Worm (Caenorhabditis elegans): ENCODE data around the gene F56A8.8.

DNA sequence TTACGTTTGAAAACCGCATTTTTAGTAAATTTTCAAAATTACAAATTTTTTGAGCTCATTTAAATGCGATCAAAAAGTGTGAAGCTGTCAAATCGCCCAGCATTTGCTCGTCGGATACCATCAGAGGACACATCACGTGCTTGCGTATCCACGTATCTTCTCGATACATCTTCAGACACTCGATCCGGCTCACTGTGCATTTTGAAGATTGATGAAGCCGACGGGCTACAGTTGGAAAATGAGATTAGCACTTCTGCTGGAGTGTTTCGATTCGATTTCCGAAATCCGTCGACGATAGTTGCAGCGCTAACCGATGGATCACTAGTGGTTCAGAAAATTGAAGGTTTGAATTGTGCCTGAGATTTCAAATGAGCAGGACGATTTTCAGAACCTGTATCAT is 29.6 kb downstream of the F56A8.8 start, which contains the start of gene dph-7:
- TF ChIP-seq nhr-237 (tag; optimal IDR thresholded peaks at IDR 0.05) (no peak), lin-39 (tag; optimal IDR thresholded peaks at IDR 0.05) (no peak)

Data from whole organism, L4 larva.